Worm (Caenorhabditis elegans) whole organism, early embryonic: ENCODE results near the gene odd-2.

Source experiments
- F13C5.2 ChIP-seq: sonication (generic microtip); optimal IDR thresholded peaks from 2 replicates; lab custom pipeline; 2017; ENCODE audit warnings: mild to moderate bottlenecking, missing genetic modification characterization, inconsistent platforms, missing compliant biosample characterization
- aly-1 ChIP-seq: sonication (generic microtip); optimal IDR thresholded peaks from 2 replicates; lab custom pipeline; 2016; ENCODE audit warnings: missing genetic modification characterization, missing compliant biosample characterization
- ama-1 ChIP-seq: fragments of 150-350 bp; optimal IDR thresholded peaks from 2 replicates; lab custom pipeline; 2014
- ets-7 ChIP-seq: sonication (generic microtip); optimal IDR thresholded peaks from 2 replicates; lab custom pipeline; 2016; ENCODE audit warnings: missing genotype, missing genetic modification characterization, missing compliant biosample characterization
- flt-1 ChIP-seq: fragments of 200-800 bp; sonication (Bioruptor generic); IDR thresholded peaks from 2 replicates; pipeline ENCODE4 v1.3.6; 2022; ENCODE audit warnings: missing genetic modification characterization, missing compliant biosample characterization
- hmbx-1 ChIP-seq: sonication (generic microtip); optimal IDR thresholded peaks from 2 replicates; lab custom pipeline; 2016; ENCODE audit warnings: mild to moderate bottlenecking, missing genetic modification characterization, missing compliant biosample characterization
- hmg-4 ChIP-seq: fragments of 200-800 bp; sonication (Bioruptor generic); optimal IDR thresholded peaks from 2 replicates; lab custom pipeline; 2018; ENCODE audit warnings: mild to moderate bottlenecking, missing genetic modification characterization, missing compliant biosample characterization
- pes-1 ChIP-seq: fragments of 200-800 bp; sonication (Bioruptor generic); IDR thresholded peaks from 2 replicates; pipeline ENCODE4 v1.3.6; 2022; ENCODE audit warnings: missing genetic modification reagents, missing genetic modification characterization, missing compliant biosample characterization
- scrt-1 ChIP-seq: fragments of 200-800 bp; sonication (Bioruptor generic); IDR thresholded peaks from 2 replicates; pipeline ENCODE4 v1.3.6; 2022; ENCODE audit warnings: missing genetic modification characterization, missing compliant biosample characterization
- tbx-11 ChIP-seq: fragments of 200-800 bp; sonication (Bioruptor generic); IDR thresholded peaks from 2 replicates; pipeline ENCODE4 v1.3.6; 2022; ENCODE audit warnings: missing genetic modification characterization, missing compliant biosample characterization
- tbx-37 ChIP-seq: fragments of 200-800 bp; sonication (Bioruptor generic); conservative IDR thresholded peaks from 2 replicates; pipeline ENCODE4 v1.3.6; 2022; ENCODE audit warnings: missing genetic modification reagents, missing genetic modification characterization, missing compliant biosample characterization
- tra-4 ChIP-seq: sonication (generic microtip); optimal IDR thresholded peaks from 2 replicates; lab custom pipeline; 2017; ENCODE audit warnings: missing genetic modification characterization, missing compliant biosample characterization

DNA sequence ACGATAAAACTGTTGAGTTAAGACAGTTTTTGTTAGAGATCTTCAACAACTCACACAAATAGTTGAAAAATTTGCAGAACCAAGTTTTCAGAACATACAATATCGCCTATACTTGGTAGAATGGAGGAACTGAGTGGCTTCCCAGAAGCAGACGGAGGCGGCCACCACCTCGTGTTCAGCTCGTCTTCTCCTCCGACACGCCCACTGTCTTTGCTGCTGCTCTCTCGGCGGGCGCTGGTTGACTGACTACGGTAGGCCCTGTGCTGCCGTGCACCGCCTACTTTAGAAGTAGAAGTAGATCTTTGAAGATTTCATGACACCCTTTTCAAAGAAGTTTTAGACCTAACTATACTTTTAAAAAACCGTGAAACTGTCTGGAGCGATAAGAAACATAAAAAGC is 1.7 kb upstream of the odd-2 start:
- no peak for TF ChIP-seq pes-1 (GFP tag; lab: Robert Waterston, UW)
- TF ChIP-seq ets-7 (tag; lab: Kevin White, UChicago): no peak
- TF ChIP-seq aly-1 (tag; lab: Kevin White, UChicago): no peak
- no peak for TF ChIP-seq ama-1 (lab: Kevin White, UChicago)
- no peak for TF ChIP-seq flt-1 (GFP tag; lab: Robert Waterston, UW)
- no peak for TF ChIP-seq hmbx-1 (tag; lab: Kevin White, UChicago)
- no peak for TF ChIP-seq tra-4
- no peak for TF ChIP-seq tbx-11 (GFP tag; lab: Robert Waterston, UW)
- no peak for TF ChIP-seq scrt-1 (GFP tag; lab: Robert Waterston, UW)
- no peak for TF ChIP-seq hmg-4
- TF ChIP-seq tbx-37 (GFP tag; lab: Robert Waterston, UW): no peak
- TF ChIP-seq F13C5.2 (tag; lab: Kevin White, UChicago): no peak
